Fruit fly (Drosophila melanogaster) whole organism: Measurements from ENCODE around the gene CG44257.

ENCODE experiments used
- CG8478 ChIP-seq: fragments of >200 bp; optimal IDR thresholded peaks from 2 replicates; lab custom pipeline; 2018; ENCODE audit warnings: inconsistent platforms
- Dll ChIP-seq: fragments of >200 bp; optimal IDR thresholded peaks from 2 replicates; lab custom pipeline; 2017
- EcR ChIP-seq, 2 experiments: fragments of >200 bp; optimal IDR thresholded peaks; 2 replicates each; lab custom pipeline; 2017; ENCODE audit warnings: missing biosample characterization in 2 of 2, missing genetic modification characterization in 2 of 2, missing genetic modification reagents in 2 of 2
- pan ChIP-seq: fragments of >200 bp; optimal IDR thresholded peaks from 2 replicates; lab custom pipeline; 2017
- psq ChIP-seq: fragments of >200 bp; optimal IDR thresholded peaks from 2 replicates; lab custom pipeline; 2017
- usp ChIP-seq: fragments of >200 bp; optimal IDR thresholded peaks from 2 replicates; lab custom pipeline; 2017; ENCODE audit warnings: missing biosample characterization, missing genetic modification characterization, mixed read lengths

- TF ChIP-seq usp (GFP tag; lab: Kevin White, UChicago), result no peak
- TF ChIP-seq EcR (GFP tag; optimal IDR thresholded peaks at IDR 0.05; lab: Kevin White, UChicago), result no peak
- TF ChIP-seq psq (lab: Kevin White, UChicago), result no peak
- TF ChIP-seq Dll (lab: Kevin White, UChicago), result no peak
- TF ChIP-seq pan (lab: Kevin White, UChicago), result no peak
- no peak for TF ChIP-seq CG8478 (lab: Kevin White, UChicago)
These were observed 24.0 kb downstream of the CG44257 start for dm6 chr3R:17289059-17289458.
